Fruit fly (Drosophila melanogaster) whole organism, prepupa: ENCODE results near the gene CG14561.
A peak's percentile ranks its signal among the peaks of the same experiment; 100 is the strongest.

ENCODE experiments used
- Blimp-1 ChIP-seq: fragments of 200-800 bp; sonication (Bioruptor generic); optimal IDR thresholded peaks from 3 replicates; lab custom pipeline; 2017; ENCODE audit warnings: missing biosample characterization, missing genetic modification characterization, mild to moderate bottlenecking, moderate library complexity, missing genetic modification reagents
- CG10631 ChIP-seq: fragments of 200-800 bp; sonication (Bioruptor generic); optimal IDR thresholded peaks from 2 replicates; lab custom pipeline; 2016; ENCODE audit warnings: missing biosample characterization, missing genetic modification characterization
- CG11294 ChIP-seq: fragments of 200-800 bp; sonication (Bioruptor generic); IDR thresholded peaks from 2 replicates; pipeline ENCODE4 v1.3.6; 2022; ENCODE audit warnings: missing biosample characterization, missing genetic modification characterization
- CG11762 ChIP-seq: fragments of 200-800 bp; sonication (Bioruptor generic); optimal IDR thresholded peaks from 3 replicates; lab custom pipeline; 2016; ENCODE audit warnings: missing biosample characterization, missing genetic modification characterization; ENCODE audit not compliant: insufficient read depth
- CG1621 ChIP-seq: fragments of 200-800 bp; sonication (Bioruptor generic); optimal IDR thresholded peaks from 3 replicates; lab custom pipeline; 2018; ENCODE audit warnings: missing biosample characterization, mild to moderate bottlenecking, missing genetic modification characterization
- CG16779 ChIP-seq: fragments of 200-800 bp; sonication (Bioruptor generic); optimal IDR thresholded peaks from 3 replicates; lab custom pipeline; 2017; ENCODE audit warnings: missing biosample characterization, mild to moderate bottlenecking, missing genetic modification characterization
- CG3032 ChIP-seq: fragments of 200-800 bp; optimal IDR thresholded peaks from 2 replicates; lab custom pipeline; 2019; ENCODE audit warnings: missing biosample characterization, mild to moderate bottlenecking, missing genetic modification characterization, moderate library complexity
- CG31627 ChIP-seq: fragments of 200-800 bp; sonication (Bioruptor generic); optimal IDR thresholded peaks from 3 replicates; lab custom pipeline; 2016; ENCODE audit warnings: missing biosample characterization, missing genetic modification characterization
- CG32006 ChIP-seq: fragments of 200-800 bp; sonication (Bioruptor generic); optimal IDR thresholded peaks from 3 replicates; lab custom pipeline; 2017; ENCODE audit warnings: missing biosample characterization, mild to moderate bottlenecking, missing genetic modification characterization
- CG34406 ChIP-seq: fragments of 200-800 bp; sonication (Bioruptor generic); optimal IDR thresholded peaks from 3 replicates; lab custom pipeline; 2016; ENCODE audit warnings: missing biosample characterization, missing genetic modification characterization
- CG3919 ChIP-seq: fragments of 200-800 bp; sonication (Bioruptor generic); optimal IDR thresholded peaks from 3 replicates; lab custom pipeline; 2016; ENCODE audit warnings: missing biosample characterization, missing genetic modification characterization
- CG4318 ChIP-seq: fragments of 200-800 bp; sonication (Bioruptor generic); optimal IDR thresholded peaks from 3 replicates; lab custom pipeline; 2017; ENCODE audit warnings: missing biosample characterization, mild to moderate bottlenecking, missing genetic modification characterization
- CG6163 ChIP-seq: fragments of 200-800 bp; sonication (Bioruptor generic); IDR thresholded peaks from 3 replicates; pipeline ENCODE4 v1.3.6; 2022; ENCODE audit warnings: missing biosample characterization, missing genetic modification characterization
- CG6276 ChIP-seq: fragments of 200-800 bp; sonication (Bioruptor generic); optimal IDR thresholded peaks from 2 replicates; lab custom pipeline; 2017; ENCODE audit warnings: missing biosample characterization, mild to moderate bottlenecking, missing genetic modification characterization
- CG6792 ChIP-seq: fragments of 200-800 bp; sonication (Bioruptor generic); optimal IDR thresholded peaks from 3 replicates; lab custom pipeline; 2016; ENCODE audit warnings: missing biosample characterization, missing genetic modification characterization
- CG6854 ChIP-seq: fragments of 200-800 bp; sonication (Bioruptor generic); optimal IDR thresholded peaks from 2 replicates; lab custom pipeline; 2017; ENCODE audit warnings: missing biosample characterization, mild to moderate bottlenecking, missing genetic modification characterization
- CG7368 ChIP-seq: fragments of 200-800 bp; sonication (Bioruptor generic); optimal IDR thresholded peaks from 3 replicates; lab custom pipeline; 2016; ENCODE audit warnings: missing biosample characterization, missing genetic modification characterization
- CG8319 ChIP-seq: fragments of 200-800 bp; sonication (Bioruptor generic); optimal IDR thresholded peaks from 3 replicates; lab custom pipeline; 2016; ENCODE audit warnings: missing biosample characterization, missing genetic modification characterization
- CG8632 ChIP-seq: fragments of 200-800 bp; sonication (Bioruptor generic); optimal IDR thresholded peaks from 3 replicates; lab custom pipeline; 2016; ENCODE audit warnings: missing biosample characterization, missing genetic modification characterization
- CG9139 ChIP-seq: fragments of 200-800 bp; sonication (Bioruptor generic); optimal IDR thresholded peaks from 3 replicates; lab custom pipeline; 2017; ENCODE audit warnings: missing biosample characterization, mild to moderate bottlenecking, missing genetic modification characterization
- Eip78C ChIP-seq: fragments of 200-800 bp; sonication (Bioruptor generic); peaks from one replicate; lab custom pipeline; 2016; ENCODE audit warnings: missing biosample characterization, missing genetic modification characterization
- Eip93F ChIP-seq: fragments of 200-800 bp; sonication (Bioruptor generic); optimal IDR thresholded peaks from 2 replicates; lab custom pipeline; 2016; ENCODE audit warnings: missing biosample characterization, mild to moderate bottlenecking, missing genetic modification characterization
- Ets21C ChIP-seq: fragments of 200-800 bp; sonication (Bioruptor generic); optimal IDR thresholded peaks from 3 replicates; lab custom pipeline; 2016; ENCODE audit warnings: missing biosample characterization, missing genetic modification characterization
- Ets96B ChIP-seq: fragments of 200-800 bp; optimal IDR thresholded peaks from 2 replicates; lab custom pipeline; 2019; ENCODE audit warnings: missing biosample characterization, mild to moderate bottlenecking, missing genetic modification characterization, moderate library complexity
- Gug ChIP-seq: fragments of 200-800 bp; sonication (Bioruptor generic); IDR thresholded peaks from 2 replicates; pipeline ENCODE4 v1.3.6; 2022; ENCODE audit warnings: missing biosample characterization, missing genetic modification characterization
- Hr38 ChIP-seq: sonication (Bioruptor generic); optimal IDR thresholded peaks from 2 replicates; lab custom pipeline; 2016; ENCODE audit warnings: missing biosample characterization, missing genetic modification characterization
- Hr39 ChIP-seq: fragments of 200-800 bp; sonication (Bioruptor generic); optimal IDR thresholded peaks from 2 replicates; lab custom pipeline; 2016; ENCODE audit warnings: missing biosample characterization, missing genetic modification characterization
- Hr4 ChIP-seq: fragments of 200-800 bp; sonication (Bioruptor generic); optimal IDR thresholded peaks from 3 replicates; lab custom pipeline; 2016; ENCODE audit warnings: missing biosample characterization, missing genetic modification characterization
- Met ChIP-seq: fragments of 200-800 bp; sonication (Bioruptor generic); optimal IDR thresholded peaks from 3 replicates; lab custom pipeline; 2016; ENCODE audit warnings: missing biosample characterization, missing genetic modification characterization
- OdsH ChIP-seq: fragments of 200-800 bp; sonication (Bioruptor generic); optimal IDR thresholded peaks from 3 replicates; lab custom pipeline; 2016; ENCODE audit warnings: missing biosample characterization, missing genetic modification characterization
- Sox102F ChIP-seq: fragments of 200-800 bp; sonication (Bioruptor generic); optimal IDR thresholded peaks from 2 replicates; lab custom pipeline; 2016; ENCODE audit warnings: missing biosample characterization, mild to moderate bottlenecking, missing genetic modification characterization
- Sox14 ChIP-seq: fragments of 200-800 bp; sonication (Bioruptor generic); optimal IDR thresholded peaks from 3 replicates; lab custom pipeline; 2016; ENCODE audit warnings: missing biosample characterization, missing genetic modification characterization
- achi ChIP-seq: fragments of 200-800 bp; sonication (Bioruptor generic); optimal IDR thresholded peaks from 3 replicates; lab custom pipeline; 2016; ENCODE audit warnings: missing biosample characterization, missing genetic modification characterization
- cyc ChIP-seq: fragments of 200-800 bp; sonication (Bioruptor generic); optimal IDR thresholded peaks from 3 replicates; lab custom pipeline; 2016; ENCODE audit warnings: missing biosample characterization, missing genetic modification characterization
- dac ChIP-seq: fragments of 200-800 bp; sonication (Bioruptor generic); optimal IDR thresholded peaks from 2 replicates; lab custom pipeline; 2017; ENCODE audit warnings: missing biosample characterization, mild to moderate bottlenecking, missing genetic modification characterization
- dsx ChIP-seq: fragments of 200-800 bp; optimal IDR thresholded peaks from 3 replicates; lab custom pipeline; 2019; ENCODE audit warnings: missing biosample characterization, mild to moderate bottlenecking, missing genetic modification characterization, moderate library complexity; ENCODE audit not compliant: poor library complexity, severe bottlenecking
- esn ChIP-seq: fragments of 200-800 bp; sonication (Bioruptor generic); optimal IDR thresholded peaks from 2 replicates; lab custom pipeline; 2016; ENCODE audit warnings: missing biosample characterization, mild to moderate bottlenecking, missing genetic modification characterization, moderate library complexity
- fd59A ChIP-seq: fragments of 200-800 bp; sonication (Bioruptor generic); optimal IDR thresholded peaks from 2 replicates; lab custom pipeline; 2017; ENCODE audit warnings: missing biosample characterization, mild to moderate bottlenecking, missing genetic modification characterization, missing genetic modification reagents
- fd85E ChIP-seq: fragments of 200-800 bp; sonication (Bioruptor generic); optimal IDR thresholded peaks from 3 replicates; lab custom pipeline; 2016; ENCODE audit warnings: missing biosample characterization, missing genetic modification characterization
- fkh ChIP-seq: fragments of 200-800 bp; sonication (Bioruptor generic); optimal IDR thresholded peaks from 3 replicates; lab custom pipeline; 2017; ENCODE audit warnings: missing biosample characterization, mild to moderate bottlenecking, missing genetic modification characterization, moderate library complexity
- net ChIP-seq: fragments of 200-800 bp; sonication (Bioruptor generic); optimal IDR thresholded peaks from 3 replicates; lab custom pipeline; 2016; ENCODE audit warnings: missing biosample characterization, missing genetic modification characterization
- pdm3 ChIP-seq: fragments of 200-800 bp; sonication (Bioruptor generic); optimal IDR thresholded peaks from 3 replicates; lab custom pipeline; 2016; ENCODE audit warnings: missing biosample characterization, missing genetic modification characterization
- spab ChIP-seq: fragments of 200-800 bp; sonication (Bioruptor generic); optimal IDR thresholded peaks from 2 replicates; lab custom pipeline; 2017; ENCODE audit warnings: missing biosample characterization, mild to moderate bottlenecking, missing genetic modification characterization, missing genetic modification reagents
- ss ChIP-seq, 2 experiments: fragments of 200-800 bp; sonication (Bioruptor generic); optimal IDR thresholded peaks; 2 replicates in 1 of 2; 3 replicates in 1 of 2; lab custom pipeline; 2017 to 2018; ENCODE audit warnings: mild to moderate bottlenecking in 2 of 2, missing biosample characterization in 2 of 2, missing genetic modification characterization in 2 of 2, moderate library complexity in 1 of 2
- svp ChIP-seq: fragments of 200-800 bp; sonication (Bioruptor generic); peaks from one replicate; lab custom pipeline; 2016; ENCODE audit warnings: missing biosample characterization, missing genetic modification characterization
- topi ChIP-seq: fragments of 200-800 bp; sonication (Bioruptor generic); optimal IDR thresholded peaks from 3 replicates; lab custom pipeline; 2016; ENCODE audit warnings: missing biosample characterization, missing genetic modification characterization
- vri ChIP-seq: fragments of 200-800 bp; sonication (Bioruptor generic); optimal IDR thresholded peaks from 3 replicates; lab custom pipeline; 2016; ENCODE audit warnings: missing biosample characterization, mild to moderate bottlenecking, missing genetic modification characterization

CG14561 gene

dm6 chr3L:22091339-22091738 lies 25.6 kb downstream of the CG14561 start:
- TF ChIP-seq OdsH (GFP tag; lab: Kevin White, UChicago), result peak; percentile 17
- peak; percentile 33 for TF ChIP-seq Hr4 (GFP tag; lab: Kevin White, UChicago)
- TF ChIP-seq esn (GFP tag; lab: Kevin White, UChicago), result no peak
- peak; percentile 7 for TF ChIP-seq achi
- TF ChIP-seq CG32006, result peak; percentile 39
- TF ChIP-seq net, result peak; percentile 9
- no peak for TF ChIP-seq CG6792 (GFP tag; lab: Kevin White, UChicago)
- no peak for TF ChIP-seq ss (GFP tag; optimal IDR thresholded peaks at IDR 0.05; lab: Kevin White, UChicago)
- no peak for TF ChIP-seq topi (GFP tag; lab: Kevin White, UChicago)
- no peak for TF ChIP-seq CG6276 (GFP tag; lab: Kevin White, UChicago)
- TF ChIP-seq Eip78C, result peak; percentile 51
- TF ChIP-seq CG4318 (GFP tag; lab: Kevin White, UChicago), result peak; percentile 11

- TF ChIP-seq dac (GFP tag; lab: Kevin White, UChicago), result no peak
- TF ChIP-seq pdm3 (GFP tag; lab: Kevin White, UChicago), result no peak
- TF ChIP-seq CG16779, result no peak
- TF ChIP-seq CG1621 (tag; lab: Kevin White, UChicago), result no peak
- no peak for TF ChIP-seq CG7368 (GFP tag; lab: Kevin White, UChicago)
- TF ChIP-seq fd59A (GFP tag; lab: Kevin White, UChicago), result no peak
- TF ChIP-seq Hr39, result no peak
- no peak for TF ChIP-seq Gug
- no peak for TF ChIP-seq Ets96B
- TF ChIP-seq fd85E (GFP tag; lab: Kevin White, UChicago), result no peak
- no peak for TF ChIP-seq CG3032
These were observed 28.7 kb downstream of the CG14561 start for dm6 chr3L:22094308-22094866.

dm6 chr3L:22106704-22107103 lies 41.0 kb downstream of the CG14561 start:
- TF ChIP-seq CG34406 (GFP tag; lab: Kevin White, UChicago), result no peak
- TF ChIP-seq Hr38 (GFP tag; lab: Kevin White, UChicago), result no peak
- no peak; the same call in 2 of the 3 replicates for TF ChIP-seq CG6163 (GFP tag; lab: Robert Waterston, UW)
- no peak for TF ChIP-seq Blimp-1 (GFP tag; lab: Kevin White, UChicago)
- TF ChIP-seq pdm3 (GFP tag; lab: Kevin White, UChicago), result peak; percentile 7
- peak; percentile 20 for TF ChIP-seq Sox14 (GFP tag; lab: Kevin White, UChicago)
- no peak for TF ChIP-seq Met (GFP tag; lab: Kevin White, UChicago)
- no peak for TF ChIP-seq dsx (GFP tag; lab: Kevin White, UChicago)
- peak; percentile 33 for TF ChIP-seq achi
- TF ChIP-seq CG3919 (GFP tag; lab: Kevin White, UChicago), result peak; percentile 1
- peak; percentile 22 for TF ChIP-seq CG3032
- TF ChIP-seq CG10631 (GFP tag; lab: Kevin White, UChicago), result peak; percentile 33
- no peak for TF ChIP-seq svp (GFP tag; lab: Kevin White, UChicago)
- TF ChIP-seq net, result no peak
- TF ChIP-seq CG9139, result no peak
- no peak for TF ChIP-seq cyc (GFP tag; lab: Kevin White, UChicago)
- no peak for TF ChIP-seq CG16779
- no peak for TF ChIP-seq fd59A (GFP tag; lab: Kevin White, UChicago)
- TF ChIP-seq esn (GFP tag; lab: Kevin White, UChicago), result no peak
- no peak for TF ChIP-seq CG31627 (GFP tag; lab: Kevin White, UChicago)
- no peak for TF ChIP-seq CG11762 (GFP tag; lab: Kevin White, UChicago)
- no peak for TF ChIP-seq CG6792 (GFP tag; lab: Kevin White, UChicago)
- TF ChIP-seq fkh (GFP tag; lab: Kevin White, UChicago), result no peak
- no peak for TF ChIP-seq dac (GFP tag; lab: Kevin White, UChicago)
- no peak for TF ChIP-seq Eip93F (GFP tag; lab: Kevin White, UChicago)
- TF ChIP-seq OdsH (GFP tag; lab: Kevin White, UChicago), result peak; percentile 10
- TF ChIP-seq CG8319 (GFP tag; lab: Kevin White, UChicago), result no peak
- TF ChIP-seq spab (GFP tag; lab: Kevin White, UChicago), result no peak
- TF ChIP-seq Hr39, result no peak
- no peak for TF ChIP-seq CG11294 (GFP tag; lab: Robert Waterston, UW)
- TF ChIP-seq CG6854 (GFP tag; lab: Kevin White, UChicago), result no peak
- TF ChIP-seq Ets21C (GFP tag; lab: Kevin White, UChicago), result no peak
- no peak for TF ChIP-seq CG7368 (GFP tag; lab: Kevin White, UChicago)
- TF ChIP-seq CG8632 (GFP tag; lab: Kevin White, UChicago), result no peak
- no peak for TF ChIP-seq vri (GFP tag; lab: Kevin White, UChicago)
- peak; percentile 81 for TF ChIP-seq CG32006
- no peak for TF ChIP-seq Sox102F (GFP tag; lab: Kevin White, UChicago)
